Fruit fly (Drosophila melanogaster): ENCODE data around the gene CG31100.

Gene CG31100

DNA sequence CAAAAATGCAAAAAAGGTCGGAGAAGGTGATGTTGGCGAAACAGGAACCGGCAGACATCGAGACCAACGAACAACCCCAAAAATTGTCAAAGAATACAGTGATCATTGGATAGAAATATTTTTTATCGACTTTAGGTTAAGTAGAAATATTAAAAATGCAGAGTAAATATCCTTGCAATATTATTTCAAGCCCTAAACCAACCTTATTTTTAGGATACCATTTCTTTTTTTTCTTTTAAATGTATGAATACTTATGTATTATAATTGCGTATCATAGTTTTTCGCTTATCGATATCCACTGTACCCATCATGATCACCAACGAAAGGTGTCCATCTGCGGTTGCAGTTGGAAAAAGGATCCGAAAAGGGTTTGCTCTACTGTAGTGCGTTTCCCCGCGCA is 31.8 kb upstream of the CG31100 start:
- no peak for TF ChIP-seq CG17801 (GFP tag; optimal IDR thresholded peaks at IDR 0.05; ENCODE audit: partially characterized antibody)

dm6 chr3R:9033619-9034401 is 30.4 kb upstream of the CG31100 start:
- TF ChIP-seq CG17801 (GFP tag; optimal IDR thresholded peaks at IDR 0.05; ENCODE audit: partially characterized antibody) = peak; percentile 88

- TF ChIP-seq CG17801 (GFP tag; optimal IDR thresholded peaks at IDR 0.05; ENCODE audit: partially characterized antibody) = peak; percentile 86
Measured at dm6 chr3R:9031797-9032418, 28.5 kb upstream of the CG31100 start.

DNA sequence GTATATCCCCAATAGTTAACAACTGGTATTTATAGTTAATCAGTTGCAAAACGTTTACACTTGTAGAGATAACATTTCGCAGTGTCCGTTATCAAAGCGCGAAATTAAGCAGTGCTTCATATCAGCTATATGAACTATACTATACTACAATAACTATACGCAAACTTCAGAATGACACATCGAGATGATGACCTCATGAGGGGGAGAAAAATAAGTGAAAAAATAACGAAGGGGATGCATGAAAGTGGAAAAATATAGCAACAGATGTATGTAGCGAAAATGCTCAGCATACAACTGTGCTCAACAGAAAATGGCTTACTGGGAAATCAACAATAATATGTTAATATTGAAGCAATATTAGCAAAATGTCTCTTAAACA is 27.3 kb upstream of the CG31100 start:
- no peak for TF ChIP-seq CG17801 (GFP tag; optimal IDR thresholded peaks at IDR 0.05; ENCODE audit: partially characterized antibody)

- TF ChIP-seq CG17801 (GFP tag; optimal IDR thresholded peaks at IDR 0.05; ENCODE audit: partially characterized antibody) = no peak
Measured at dm6 chr3R:9030006-9030749, 26.7 kb upstream of the CG31100 start.

- TF ChIP-seq CG17801 (GFP tag; optimal IDR thresholded peaks at IDR 0.05; ENCODE audit: partially characterized antibody) = no peak
Measured at dm6 chr3R:9029411-9029810, 26.0 kb upstream of the CG31100 start.

DNA sequence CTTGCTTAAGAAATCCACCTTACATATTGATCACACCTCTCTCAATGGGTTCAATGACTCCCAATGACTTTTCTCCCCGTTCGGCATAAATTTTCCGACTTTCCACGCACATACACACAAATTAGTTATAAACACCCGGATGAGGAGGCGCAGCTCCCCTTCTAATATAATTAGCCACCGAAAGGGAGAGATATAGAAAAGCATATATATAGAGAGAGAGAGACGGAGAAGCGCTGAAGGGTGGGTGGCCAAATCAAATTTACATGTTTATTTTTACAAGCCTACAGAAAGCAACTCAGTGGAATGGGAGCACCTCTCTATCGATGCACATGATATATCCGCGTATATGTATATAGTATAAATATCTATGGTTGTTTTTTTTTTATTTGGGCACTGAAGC is 25.2 kb upstream of the CG31100 start:
- TF ChIP-seq CG17801 (GFP tag; optimal IDR thresholded peaks at IDR 0.05; ENCODE audit: partially characterized antibody) = no peak

DNA sequence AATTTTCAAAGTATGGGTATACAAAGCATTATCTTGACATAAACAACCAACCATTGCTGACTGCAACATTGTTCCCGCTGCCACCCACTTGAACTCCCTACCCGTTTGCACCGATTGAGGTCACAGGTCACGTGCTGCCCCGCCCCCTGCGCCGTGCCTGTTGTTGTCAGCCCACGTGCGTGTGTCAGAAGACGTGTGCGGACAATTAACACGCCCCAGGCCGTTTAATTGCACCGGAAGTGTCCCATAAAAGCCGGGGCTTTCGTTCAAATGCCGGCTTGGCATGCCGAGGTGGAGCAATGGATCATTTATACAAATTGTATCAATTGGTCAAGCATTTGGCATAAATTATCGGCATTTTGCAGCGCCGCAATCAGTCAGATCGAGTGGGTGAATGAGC is 23.6 kb upstream of the CG31100 start:
- TF ChIP-seq CG17801 (GFP tag; optimal IDR thresholded peaks at IDR 0.05; ENCODE audit: partially characterized antibody) = no peak

DNA sequence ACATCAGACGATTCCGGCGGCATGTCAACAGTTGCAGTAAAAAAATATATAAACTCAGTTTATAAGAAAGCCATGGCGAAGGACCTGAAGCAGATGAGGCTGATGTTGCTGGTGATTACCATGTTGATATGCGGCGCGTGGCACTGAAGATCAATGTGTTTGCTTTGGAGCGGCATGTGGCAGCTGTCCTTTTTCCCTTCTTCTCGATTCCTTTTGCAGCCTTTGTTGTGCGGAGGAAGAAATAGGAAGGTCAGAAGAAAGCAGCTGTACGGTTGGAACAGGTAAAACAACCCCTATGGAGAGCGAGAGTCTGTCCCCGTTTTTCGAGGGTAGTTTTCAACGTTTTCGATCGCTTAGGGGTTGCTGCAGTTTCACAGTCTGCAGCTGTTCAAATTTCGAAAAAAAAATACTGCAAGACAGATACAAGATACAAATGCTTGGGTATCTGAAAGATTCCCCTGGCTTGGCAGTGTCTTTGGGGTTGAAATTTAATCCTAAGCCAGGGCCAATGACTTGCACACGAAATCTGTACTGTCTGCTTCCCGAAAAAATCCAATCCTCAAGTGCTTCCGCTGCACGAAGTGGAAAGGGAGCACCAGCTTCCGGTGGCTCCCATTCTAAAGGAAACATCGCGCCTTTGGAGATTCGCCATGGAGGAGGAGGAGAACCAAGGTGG is 21.5 kb upstream of the CG31100 start:
- TF ChIP-seq CG17801 (GFP tag; optimal IDR thresholded peaks at IDR 0.05; ENCODE audit: partially characterized antibody) = no peak

DNA sequence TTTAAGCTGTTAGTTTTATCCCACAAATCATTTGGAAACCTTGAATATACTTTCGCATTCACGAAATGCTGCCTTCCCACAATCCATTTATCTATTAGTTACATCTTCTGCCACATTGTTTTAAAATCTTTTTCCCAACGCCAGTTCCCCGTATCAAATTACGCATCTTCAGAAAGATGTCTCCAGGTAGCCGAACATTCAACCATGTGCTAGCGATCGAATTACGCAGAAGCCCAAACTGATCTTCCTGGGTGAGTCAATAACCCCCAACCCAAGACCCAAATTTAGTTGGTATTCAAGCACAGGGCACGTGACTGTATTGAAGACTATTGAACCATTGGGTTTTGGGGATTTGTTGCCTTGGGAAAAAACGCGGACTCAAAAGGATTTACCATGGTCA is 20.5 kb upstream of the CG31100 start:
- TF ChIP-seq CG17801 (GFP tag; optimal IDR thresholded peaks at IDR 0.05; ENCODE audit: partially characterized antibody) = no peak

DNA sequence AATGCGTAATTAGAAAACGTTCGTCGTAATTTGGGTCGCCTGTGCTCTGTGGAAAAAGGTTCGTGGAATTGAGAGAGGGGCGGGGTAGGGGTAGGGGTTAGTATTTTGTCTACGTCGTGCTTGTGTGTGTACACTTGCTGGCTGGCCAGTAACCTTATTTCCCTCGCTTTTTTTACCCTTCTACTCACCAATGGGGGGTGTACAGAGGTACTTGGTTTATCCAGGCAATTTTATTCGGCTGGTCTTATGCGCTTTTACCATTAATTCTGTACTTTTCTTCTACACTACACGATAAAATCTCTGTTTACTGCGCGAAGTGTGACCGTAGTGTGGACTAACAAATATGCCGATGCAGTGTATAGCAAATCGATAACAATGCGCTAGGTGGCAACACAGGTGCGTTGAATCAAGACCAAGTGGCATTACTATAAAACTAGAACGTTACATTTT is 16.3 kb upstream of the CG31100 start, which contains the start of gene tgo:
Gene tgo, minus strand, starts transcription at position 334 of the 450 bp plus-strand sequence.
- peak; percentile 16 for TF ChIP-seq CG17801 (GFP tag; optimal IDR thresholded peaks at IDR 0.05; ENCODE audit: partially characterized antibody)

dm6 chr3R:9016869-9017268 is 13.4 kb upstream of the CG31100 start:
- TF ChIP-seq CG17801 (GFP tag; optimal IDR thresholded peaks at IDR 0.05; ENCODE audit: partially characterized antibody) = peak; percentile 46

DNA sequence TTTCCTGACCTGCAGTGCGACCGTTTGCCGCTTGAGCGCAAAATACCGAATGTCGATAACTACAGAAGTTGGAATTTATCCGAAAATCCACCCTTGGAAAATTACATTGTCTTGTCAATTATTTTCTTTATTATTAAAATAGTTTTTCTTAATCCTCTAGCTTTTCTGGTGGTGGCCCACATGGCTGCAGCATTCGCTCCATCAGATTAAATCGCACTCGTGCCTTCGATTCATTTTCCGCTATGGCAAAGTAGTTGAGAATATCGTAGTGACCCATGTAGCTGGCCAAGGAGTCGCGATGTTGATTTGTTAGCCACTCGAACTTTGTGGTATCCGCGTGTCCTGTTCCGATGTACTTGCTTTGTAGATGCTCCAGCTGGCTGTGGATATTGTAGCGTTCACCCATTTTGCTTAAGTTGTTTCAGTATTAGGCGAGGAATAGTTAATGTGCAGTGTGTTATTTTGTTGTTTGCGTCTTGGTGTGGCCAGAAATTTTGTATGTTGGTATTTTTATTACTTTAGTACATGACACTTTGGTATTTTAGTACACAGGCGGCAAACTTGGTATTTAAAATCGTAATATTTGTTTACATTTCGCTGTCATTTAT is 11.5 kb upstream of the CG31100 start, which contains the start of the genes Kcmf1, Sf3b5 and CG11986:
Gene Kcmf1, minus strand, starts transcription at position 51 of the 608 bp plus-strand sequence.
Gene Sf3b5, minus strand, starts transcription at position 483 of the 608 bp plus-strand sequence.
Gene CG11986, plus strand, starts transcription at position 588 of the 608 bp plus-strand sequence.
- no peak for TF ChIP-seq CG17801 (GFP tag; optimal IDR thresholded peaks at IDR 0.05; ENCODE audit: partially characterized antibody)

DNA sequence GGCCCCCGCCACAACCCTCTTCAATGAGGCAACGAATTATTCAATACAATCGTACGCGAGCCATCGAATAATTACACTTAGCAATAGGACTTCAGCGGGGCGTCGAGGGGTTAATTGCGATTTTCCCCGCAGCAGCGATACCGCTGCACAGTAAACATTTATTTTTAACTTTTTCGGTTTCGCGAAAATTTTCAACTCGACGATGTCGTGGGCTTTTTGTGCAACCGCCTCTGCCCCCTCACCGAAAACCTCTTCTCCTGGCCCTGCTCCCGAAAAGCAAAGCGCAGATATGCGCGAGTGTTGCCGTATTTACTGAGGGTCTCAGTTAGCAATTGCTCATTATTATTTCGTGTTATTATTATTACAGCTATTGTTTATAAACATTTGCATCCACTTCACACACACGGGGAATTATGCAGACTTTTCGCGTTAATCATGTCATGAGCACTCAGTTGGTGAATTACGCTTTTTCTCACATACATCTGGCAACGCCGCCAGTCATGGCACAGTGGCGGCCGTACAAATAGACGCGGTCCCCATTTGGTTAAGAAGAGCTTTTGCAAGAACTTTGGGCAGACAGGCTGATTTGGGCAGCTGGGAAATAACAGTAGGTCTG is 10.4 kb upstream of the CG31100 start:
- peak; percentile 35 for TF ChIP-seq CG17801 (GFP tag; optimal IDR thresholded peaks at IDR 0.05; ENCODE audit: partially characterized antibody)

Measured in ovary, adult (tissue).